Worm (Caenorhabditis elegans) whole organism, early embryonic: Measurements from ENCODE around the gene K02E10.4.

ENCODE experiments used
- F13C5.2 ChIP-seq: sonication (generic microtip); optimal IDR thresholded peaks from 2 replicates; lab custom pipeline; 2017; ENCODE audit warnings: mild to moderate bottlenecking, missing genetic modification characterization, inconsistent platforms, missing compliant biosample characterization
- ama-1 ChIP-seq: fragments of 150-350 bp; optimal IDR thresholded peaks from 2 replicates; lab custom pipeline; 2014
- ets-7 ChIP-seq: sonication (generic microtip); optimal IDR thresholded peaks from 2 replicates; lab custom pipeline; 2016; ENCODE audit warnings: missing genotype, missing genetic modification characterization, missing compliant biosample characterization
- hmbx-1 ChIP-seq: sonication (generic microtip); optimal IDR thresholded peaks from 2 replicates; lab custom pipeline; 2016; ENCODE audit warnings: mild to moderate bottlenecking, missing genetic modification characterization, missing compliant biosample characterization
- hmg-4 ChIP-seq: fragments of 200-800 bp; sonication (Bioruptor generic); optimal IDR thresholded peaks from 2 replicates; lab custom pipeline; 2018; ENCODE audit warnings: mild to moderate bottlenecking, missing genetic modification characterization, missing compliant biosample characterization
- hnd-1 ChIP-seq: sonication (generic microtip); optimal IDR thresholded peaks from 2 replicates; lab custom pipeline; 2016; ENCODE audit warnings: missing genetic modification characterization, missing compliant biosample characterization
- sea-1 ChIP-seq: fragments of 200-800 bp; sonication (Bioruptor generic); conservative IDR thresholded peaks from 2 replicates; pipeline ENCODE4 v1.3.6; 2022; ENCODE audit warnings: missing genetic modification characterization, missing compliant biosample characterization
- tra-4 ChIP-seq: sonication (generic microtip); optimal IDR thresholded peaks from 2 replicates; lab custom pipeline; 2017; ENCODE audit warnings: missing genetic modification characterization, missing compliant biosample characterization

ce11 chrX:2520461-2520860 is 37.4 kb downstream of the K02E10.4 start:
- TF ChIP-seq ama-1 (no peak), hmg-4 (peak; percentile 32), hnd-1 (no peak), ets-7 (tag; lab: Kevin White, UChicago) (no peak), sea-1 (GFP tag; lab: Robert Waterston, UW) (no peak), tra-4 (tag; lab: Kevin White, UChicago) (no peak), hmbx-1 (no peak), F13C5.2 (tag; lab: Kevin White, UChicago) (no peak)
